Fruit fly (Drosophila melanogaster) whole organism, prepupa: ENCODE measurements around the gene CG4968.

ENCODE experiments used
- Blimp-1 ChIP-seq: fragments of 200-800 bp; sonication (Bioruptor generic); optimal IDR thresholded peaks from 3 replicates; lab custom pipeline; 2017; ENCODE audit warnings: missing biosample characterization, missing genetic modification characterization, mild to moderate bottlenecking, moderate library complexity, missing genetic modification reagents
- CG10669 ChIP-seq: fragments of 200-800 bp; sonication (Bioruptor generic); optimal IDR thresholded peaks from 3 replicates; lab custom pipeline; 2018; ENCODE audit warnings: missing biosample characterization, mild to moderate bottlenecking, missing genetic modification characterization, moderate library complexity
- CG11294 ChIP-seq: fragments of 200-800 bp; sonication (Bioruptor generic); IDR thresholded peaks from 2 replicates; pipeline ENCODE4 v1.3.6; 2022; ENCODE audit warnings: missing biosample characterization, missing genetic modification characterization
- CG11902 ChIP-seq: fragments of 200-800 bp; sonication (Bioruptor generic); optimal IDR thresholded peaks from 3 replicates; lab custom pipeline; 2016; ENCODE audit warnings: missing biosample characterization, missing genetic modification characterization
- CG15336 ChIP-seq: fragments of 200-800 bp; sonication (Bioruptor generic); IDR thresholded peaks from 2 replicates; pipeline ENCODE4 v1.3.6; 2022; ENCODE audit warnings: missing biosample characterization, missing genetic modification characterization
- CG1621 ChIP-seq: fragments of 200-800 bp; sonication (Bioruptor generic); optimal IDR thresholded peaks from 3 replicates; lab custom pipeline; 2018; ENCODE audit warnings: missing biosample characterization, mild to moderate bottlenecking, missing genetic modification characterization
- CG16779 ChIP-seq: fragments of 200-800 bp; sonication (Bioruptor generic); optimal IDR thresholded peaks from 3 replicates; lab custom pipeline; 2017; ENCODE audit warnings: missing biosample characterization, mild to moderate bottlenecking, missing genetic modification characterization
- CG3032 ChIP-seq: fragments of 200-800 bp; optimal IDR thresholded peaks from 2 replicates; lab custom pipeline; 2019; ENCODE audit warnings: missing biosample characterization, mild to moderate bottlenecking, missing genetic modification characterization, moderate library complexity
- CG31627 ChIP-seq: fragments of 200-800 bp; sonication (Bioruptor generic); optimal IDR thresholded peaks from 3 replicates; lab custom pipeline; 2016; ENCODE audit warnings: missing biosample characterization, missing genetic modification characterization
- CG34406 ChIP-seq: fragments of 200-800 bp; sonication (Bioruptor generic); optimal IDR thresholded peaks from 3 replicates; lab custom pipeline; 2016; ENCODE audit warnings: missing biosample characterization, missing genetic modification characterization
- CG3919 ChIP-seq: fragments of 200-800 bp; sonication (Bioruptor generic); optimal IDR thresholded peaks from 3 replicates; lab custom pipeline; 2016; ENCODE audit warnings: missing biosample characterization, missing genetic modification characterization
- CG4318 ChIP-seq: fragments of 200-800 bp; sonication (Bioruptor generic); optimal IDR thresholded peaks from 3 replicates; lab custom pipeline; 2017; ENCODE audit warnings: missing biosample characterization, mild to moderate bottlenecking, missing genetic modification characterization
- CG6792 ChIP-seq: fragments of 200-800 bp; sonication (Bioruptor generic); optimal IDR thresholded peaks from 3 replicates; lab custom pipeline; 2016; ENCODE audit warnings: missing biosample characterization, missing genetic modification characterization
- CG6854 ChIP-seq: fragments of 200-800 bp; sonication (Bioruptor generic); optimal IDR thresholded peaks from 2 replicates; lab custom pipeline; 2017; ENCODE audit warnings: missing biosample characterization, mild to moderate bottlenecking, missing genetic modification characterization
- CG7368 ChIP-seq: fragments of 200-800 bp; sonication (Bioruptor generic); optimal IDR thresholded peaks from 3 replicates; lab custom pipeline; 2016; ENCODE audit warnings: missing biosample characterization, missing genetic modification characterization
- CG8119 ChIP-seq: fragments of 200-800 bp; sonication (Bioruptor generic); IDR thresholded peaks from 3 replicates; pipeline ENCODE4 v1.3.6; 2022; ENCODE audit warnings: missing biosample characterization, missing genetic modification characterization
- CG8632 ChIP-seq: fragments of 200-800 bp; sonication (Bioruptor generic); optimal IDR thresholded peaks from 3 replicates; lab custom pipeline; 2016; ENCODE audit warnings: missing biosample characterization, missing genetic modification characterization
- CG9139 ChIP-seq: fragments of 200-800 bp; sonication (Bioruptor generic); optimal IDR thresholded peaks from 3 replicates; lab custom pipeline; 2017; ENCODE audit warnings: missing biosample characterization, mild to moderate bottlenecking, missing genetic modification characterization
- Eip75B ChIP-seq: fragments of 200-800 bp; sonication (Bioruptor generic); optimal IDR thresholded peaks from 3 replicates; lab custom pipeline; 2016; ENCODE audit warnings: missing biosample characterization, missing genetic modification characterization
- Eip78C ChIP-seq: fragments of 200-800 bp; sonication (Bioruptor generic); peaks from one replicate; lab custom pipeline; 2016; ENCODE audit warnings: missing biosample characterization, missing genetic modification characterization
- Eip93F ChIP-seq: fragments of 200-800 bp; sonication (Bioruptor generic); optimal IDR thresholded peaks from 2 replicates; lab custom pipeline; 2016; ENCODE audit warnings: missing biosample characterization, mild to moderate bottlenecking, missing genetic modification characterization
- Ets96B ChIP-seq: fragments of 200-800 bp; optimal IDR thresholded peaks from 2 replicates; lab custom pipeline; 2019; ENCODE audit warnings: missing biosample characterization, mild to moderate bottlenecking, missing genetic modification characterization, moderate library complexity
- Gug ChIP-seq: fragments of 200-800 bp; sonication (Bioruptor generic); IDR thresholded peaks from 2 replicates; pipeline ENCODE4 v1.3.6; 2022; ENCODE audit warnings: missing biosample characterization, missing genetic modification characterization
- Hr39 ChIP-seq: fragments of 200-800 bp; sonication (Bioruptor generic); optimal IDR thresholded peaks from 2 replicates; lab custom pipeline; 2016; ENCODE audit warnings: missing biosample characterization, missing genetic modification characterization
- Hr4 ChIP-seq: fragments of 200-800 bp; sonication (Bioruptor generic); optimal IDR thresholded peaks from 3 replicates; lab custom pipeline; 2016; ENCODE audit warnings: missing biosample characterization, missing genetic modification characterization
- Lpt ChIP-seq: fragments of 200-800 bp; sonication (Bioruptor generic); optimal IDR thresholded peaks from 3 replicates; lab custom pipeline; 2016; ENCODE audit warnings: missing biosample characterization, missing genetic modification characterization
- Met ChIP-seq: fragments of 200-800 bp; sonication (Bioruptor generic); optimal IDR thresholded peaks from 3 replicates; lab custom pipeline; 2016; ENCODE audit warnings: missing biosample characterization, missing genetic modification characterization
- OdsH ChIP-seq: fragments of 200-800 bp; sonication (Bioruptor generic); optimal IDR thresholded peaks from 3 replicates; lab custom pipeline; 2016; ENCODE audit warnings: missing biosample characterization, missing genetic modification characterization
- Smox ChIP-seq: fragments of 200-800 bp; sonication (Bioruptor generic); optimal IDR thresholded peaks from 3 replicates; lab custom pipeline; 2016; ENCODE audit warnings: missing biosample characterization, missing genetic modification characterization
- Sox102F ChIP-seq: fragments of 200-800 bp; sonication (Bioruptor generic); optimal IDR thresholded peaks from 2 replicates; lab custom pipeline; 2016; ENCODE audit warnings: missing biosample characterization, mild to moderate bottlenecking, missing genetic modification characterization
- Sox14 ChIP-seq: fragments of 200-800 bp; sonication (Bioruptor generic); optimal IDR thresholded peaks from 3 replicates; lab custom pipeline; 2016; ENCODE audit warnings: missing biosample characterization, missing genetic modification characterization
- Sox15 ChIP-seq: fragments of 200-800 bp; sonication (Bioruptor generic); optimal IDR thresholded peaks from 3 replicates; lab custom pipeline; 2016; ENCODE audit warnings: missing biosample characterization, missing genetic modification characterization
- achi ChIP-seq: fragments of 200-800 bp; sonication (Bioruptor generic); optimal IDR thresholded peaks from 3 replicates; lab custom pipeline; 2016; ENCODE audit warnings: missing biosample characterization, missing genetic modification characterization
- acj6 ChIP-seq: fragments of 200-800 bp; sonication (Bioruptor generic); optimal IDR thresholded peaks from 3 replicates; lab custom pipeline; 2016; ENCODE audit warnings: missing biosample characterization, missing genetic modification characterization
- cyc ChIP-seq: fragments of 200-800 bp; sonication (Bioruptor generic); optimal IDR thresholded peaks from 3 replicates; lab custom pipeline; 2016; ENCODE audit warnings: missing biosample characterization, missing genetic modification characterization
- dac ChIP-seq: fragments of 200-800 bp; sonication (Bioruptor generic); optimal IDR thresholded peaks from 2 replicates; lab custom pipeline; 2017; ENCODE audit warnings: missing biosample characterization, mild to moderate bottlenecking, missing genetic modification characterization
- dsx ChIP-seq: fragments of 200-800 bp; optimal IDR thresholded peaks from 3 replicates; lab custom pipeline; 2019; ENCODE audit warnings: missing biosample characterization, mild to moderate bottlenecking, missing genetic modification characterization, moderate library complexity; ENCODE audit not compliant: poor library complexity, severe bottlenecking
- esn ChIP-seq: fragments of 200-800 bp; sonication (Bioruptor generic); optimal IDR thresholded peaks from 2 replicates; lab custom pipeline; 2016; ENCODE audit warnings: missing biosample characterization, mild to moderate bottlenecking, missing genetic modification characterization, moderate library complexity
- fkh ChIP-seq: fragments of 200-800 bp; sonication (Bioruptor generic); optimal IDR thresholded peaks from 3 replicates; lab custom pipeline; 2017; ENCODE audit warnings: missing biosample characterization, mild to moderate bottlenecking, missing genetic modification characterization, moderate library complexity
- lz ChIP-seq: fragments of 200-800 bp; sonication (Bioruptor generic); optimal IDR thresholded peaks from 3 replicates; lab custom pipeline; 2016; ENCODE audit warnings: missing biosample characterization, missing genetic modification characterization
- pdm3 ChIP-seq: fragments of 200-800 bp; sonication (Bioruptor generic); optimal IDR thresholded peaks from 3 replicates; lab custom pipeline; 2016; ENCODE audit warnings: missing biosample characterization, missing genetic modification characterization
- salr ChIP-seq, 2 experiments: fragments of 200-800 bp; sonication (Bioruptor generic); optimal IDR thresholded peaks; 3 replicates each; lab custom pipeline; 2016 to 2018; ENCODE audit warnings: missing biosample characterization in 2 of 2, missing genetic modification characterization in 2 of 2, mild to moderate bottlenecking in 1 of 2
- ss ChIP-seq, 2 experiments: fragments of 200-800 bp; sonication (Bioruptor generic); optimal IDR thresholded peaks; 2 replicates in 1 of 2; 3 replicates in 1 of 2; lab custom pipeline; 2017 to 2018; ENCODE audit warnings: mild to moderate bottlenecking in 2 of 2, missing biosample characterization in 2 of 2, missing genetic modification characterization in 2 of 2, moderate library complexity in 1 of 2
- svp ChIP-seq: fragments of 200-800 bp; sonication (Bioruptor generic); peaks from one replicate; lab custom pipeline; 2016; ENCODE audit warnings: missing biosample characterization, missing genetic modification characterization
- topi ChIP-seq: fragments of 200-800 bp; sonication (Bioruptor generic); optimal IDR thresholded peaks from 3 replicates; lab custom pipeline; 2016; ENCODE audit warnings: missing biosample characterization, missing genetic modification characterization
- vri ChIP-seq: fragments of 200-800 bp; sonication (Bioruptor generic); optimal IDR thresholded peaks from 3 replicates; lab custom pipeline; 2016; ENCODE audit warnings: missing biosample characterization, mild to moderate bottlenecking, missing genetic modification characterization

The CG4968 gene

DNA sequence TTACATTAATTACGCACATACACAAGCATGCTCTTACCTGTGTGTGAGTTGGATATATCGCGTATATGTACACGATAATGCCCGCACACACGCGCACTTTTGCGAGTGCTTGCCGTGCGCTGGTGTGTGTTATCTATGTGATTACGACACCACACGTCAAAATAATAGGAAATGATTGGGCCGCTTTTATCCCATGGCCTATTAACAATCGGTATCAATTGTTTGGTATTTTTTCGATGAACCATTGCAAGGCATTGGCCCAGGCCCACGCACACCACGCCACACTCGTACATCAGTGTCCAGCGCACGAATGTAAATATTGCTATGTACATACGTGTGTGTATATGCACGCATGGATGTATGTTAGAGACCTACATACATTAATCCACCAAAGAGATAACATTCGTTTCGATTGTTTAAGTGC, 28.1 kb downstream of the CG4968 start:
- TF ChIP-seq svp (GFP tag; lab: Kevin White, UChicago), result peak; percentile 73
- peak; percentile 14 for TF ChIP-seq pdm3 (GFP tag; lab: Kevin White, UChicago)
- peak in 1 of 2 experiments; percentile 81 for TF ChIP-seq ss (GFP tag; optimal IDR thresholded peaks at IDR 0.05; lab: Kevin White, UChicago)
- no peak for TF ChIP-seq CG8632
- no peak for TF ChIP-seq CG6792 (GFP tag; lab: Kevin White, UChicago)
- TF ChIP-seq achi, result peak; percentile 32
- TF ChIP-seq OdsH (GFP tag; lab: Kevin White, UChicago), result no peak
- TF ChIP-seq cyc, result no peak
- TF ChIP-seq CG6854 (GFP tag; lab: Kevin White, UChicago), result peak; percentile 61
- peak; percentile 24 for TF ChIP-seq Hr4 (GFP tag; lab: Kevin White, UChicago)
- TF ChIP-seq Eip78C (GFP tag; lab: Kevin White, UChicago), result peak; percentile 85
- TF ChIP-seq salr (GFP tag; optimal IDR thresholded peaks at IDR 0.05; lab: Kevin White, UChicago), result no peak
- TF ChIP-seq Eip93F, result peak; percentile 23
- TF ChIP-seq Eip75B (GFP tag; lab: Kevin White, UChicago), result peak; percentile 46
- peak; percentile 17 for TF ChIP-seq topi (GFP tag; lab: Kevin White, UChicago)
- peak; percentile 18 for TF ChIP-seq dsx (GFP tag; lab: Kevin White, UChicago)
- no peak for TF ChIP-seq CG4318 (GFP tag; lab: Kevin White, UChicago)
- TF ChIP-seq dac (GFP tag; lab: Kevin White, UChicago), result no peak
- TF ChIP-seq CG7368 (GFP tag; lab: Kevin White, UChicago), result no peak
- peak; percentile 67 for TF ChIP-seq esn (GFP tag; lab: Kevin White, UChicago)
- no peak for TF ChIP-seq CG3032
- TF ChIP-seq CG15336 (GFP tag; lab: Robert Waterston, UW), result peak; percentile 66
- TF ChIP-seq Blimp-1 (GFP tag; lab: Kevin White, UChicago), result no peak
- peak; percentile 33 for TF ChIP-seq CG10669
- TF ChIP-seq Lpt (GFP tag; lab: Kevin White, UChicago), result peak; percentile 2
- peak; percentile 66 for TF ChIP-seq Sox14 (GFP tag; lab: Kevin White, UChicago)
- TF ChIP-seq Hr39 (GFP tag; lab: Kevin White, UChicago), result no peak
- TF ChIP-seq CG3919 (GFP tag; lab: Kevin White, UChicago), result no peak
- peak; percentile 98 for TF ChIP-seq fkh (GFP tag; lab: Kevin White, UChicago)
- TF ChIP-seq Sox102F (GFP tag; lab: Kevin White, UChicago), result no peak
- peak; percentile 98 for TF ChIP-seq vri
- TF ChIP-seq acj6 (GFP tag; lab: Kevin White, UChicago), result peak; percentile 27
- TF ChIP-seq Met (GFP tag; lab: Kevin White, UChicago), result peak; percentile 38
- peak; percentile 58; the same call in 2 of the 3 replicates for TF ChIP-seq CG8119
- peak; percentile 9 for TF ChIP-seq Ets96B (tag; lab: Kevin White, UChicago)
- TF ChIP-seq CG1621 (tag; lab: Kevin White, UChicago), result peak; percentile 34
- TF ChIP-seq, all 60 proteins: peak for 23

DNA sequence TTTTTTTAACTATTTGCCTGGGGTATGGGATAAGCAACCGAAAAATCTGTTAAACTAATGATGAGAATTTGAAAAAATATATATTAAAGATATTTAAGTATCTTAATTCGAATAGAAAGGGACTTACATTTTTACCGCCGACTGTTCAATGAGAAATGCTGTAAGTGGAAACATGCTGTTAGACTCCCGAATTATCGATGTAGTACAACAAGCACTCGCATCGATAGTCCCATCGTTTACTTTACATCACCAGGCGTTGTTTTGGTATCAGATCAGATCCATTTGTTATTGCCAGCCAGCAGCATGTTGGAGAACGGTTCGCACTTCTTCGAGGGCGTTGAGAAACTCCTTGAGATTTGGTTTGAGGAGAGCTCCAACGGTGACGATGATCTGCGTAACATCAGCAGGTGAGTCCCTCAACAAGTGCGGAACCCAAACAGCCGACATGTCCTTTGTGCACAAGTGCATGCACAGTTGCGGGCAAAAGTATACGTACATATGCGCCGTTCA, 32.5 kb downstream of the CG4968 start, which contains the start of gene SamDC:
SamDC (plus strand) TSS at position 246 of the 510 bp plus-strand sequence.
- TF ChIP-seq CG10669 (no peak), CG34406 (no peak), vri (peak; percentile 44), Sox15 (no peak), Smox (GFP tag; lab: Kevin White, UChicago) (peak; percentile 25), CG11902 (GFP tag; lab: Kevin White, UChicago) (no peak), topi (GFP tag; lab: Kevin White, UChicago) (peak; percentile 37), salr (GFP tag; optimal IDR thresholded peaks at IDR 0.05; lab: Kevin White, UChicago) (peak in 1 of 2 experiments; percentile 33), CG8119 (no peak), Eip78C (GFP tag; lab: Kevin White, UChicago) (peak; percentile 73), Sox102F (GFP tag; lab: Kevin White, UChicago) (peak; percentile 8), CG6854 (GFP tag; lab: Kevin White, UChicago) (peak; percentile 19), lz (GFP tag; lab: Kevin White, UChicago) (peak; percentile 15), OdsH (GFP tag; lab: Kevin White, UChicago) (peak; percentile 31), svp (GFP tag; lab: Kevin White, UChicago) (no peak), achi (peak; percentile 1), Gug (GFP tag; lab: Robert Waterston, UW) (no peak), CG16779 (tag; lab: Kevin White, UChicago) (no peak), CG31627 (GFP tag; lab: Kevin White, UChicago) (no peak), CG11294 (GFP tag; lab: Robert Waterston, UW) (no peak), CG3032 (peak; percentile 38), Lpt (GFP tag; lab: Kevin White, UChicago) (peak; percentile 16), dsx (GFP tag; lab: Kevin White, UChicago) (peak; percentile 19), CG9139 (GFP tag; lab: Kevin White, UChicago) (no peak), Blimp-1 (GFP tag; lab: Kevin White, UChicago) (no peak), Sox14 (GFP tag; lab: Kevin White, UChicago) (peak; percentile 58), pdm3 (GFP tag; lab: Kevin White, UChicago) (peak; percentile 39), CG7368 (GFP tag; lab: Kevin White, UChicago) (no peak), CG15336 (GFP tag; lab: Robert Waterston, UW) (peak; percentile 63), Met (GFP tag; lab: Kevin White, UChicago) (peak; percentile 18), Eip93F (peak; percentile 25), cyc (peak; percentile 1)
